Worm (Caenorhabditis elegans) whole organism, L4/young adult: ENCODE results near the gene M163.21.

Experiments used
- W03F9.2 ChIP-seq: fragments of 150-350 bp; optimal IDR thresholded peaks from 2 replicates; lab custom pipeline; 2014; ENCODE audit warnings: missing biosample characterization, missing genetic modification characterization
- dao-5 ChIP-seq: sonication (generic microtip); optimal IDR thresholded peaks from 2 replicates; lab custom pipeline; 2016; ENCODE audit warnings: missing genotype, missing genetic modification characterization, moderate library complexity, missing compliant biosample characterization
- him-1 ChIP-seq: sonication (generic microtip); optimal IDR thresholded peaks from 2 replicates; lab custom pipeline; 2016; ENCODE audit warnings: missing genotype, missing genetic modification reagents, missing genetic modification characterization, missing compliant biosample characterization

M163.21 gene

DNA sequence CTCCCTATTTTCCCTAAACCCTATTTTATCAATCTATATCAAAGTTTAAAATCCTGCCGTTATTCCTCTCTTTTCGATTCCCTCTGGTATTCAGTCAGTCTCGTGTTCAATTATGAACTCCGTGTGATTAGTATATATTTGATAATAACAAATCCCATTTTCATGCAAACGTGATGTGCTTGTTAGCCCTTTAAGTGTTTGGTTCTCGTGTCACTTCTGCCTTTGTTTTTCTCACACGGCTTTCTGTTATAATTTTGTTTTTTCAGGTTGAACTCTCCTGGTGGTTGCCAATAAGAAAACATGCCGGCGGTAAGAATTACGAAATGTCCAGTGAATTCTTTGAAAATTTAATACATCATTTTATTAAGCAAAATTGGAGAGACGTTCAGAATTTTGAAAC lies at the start of gene M163.21:
TSS of gene M163.21 (plus strand) at position 301 of the 400 bp plus-strand sequence.
- TF ChIP-seq W03F9.2 (no peak), dao-5 (tag; lab: Kevin White, UChicago) (no peak), him-1 (tag; lab: Kevin White, UChicago) (no peak)

DNA sequence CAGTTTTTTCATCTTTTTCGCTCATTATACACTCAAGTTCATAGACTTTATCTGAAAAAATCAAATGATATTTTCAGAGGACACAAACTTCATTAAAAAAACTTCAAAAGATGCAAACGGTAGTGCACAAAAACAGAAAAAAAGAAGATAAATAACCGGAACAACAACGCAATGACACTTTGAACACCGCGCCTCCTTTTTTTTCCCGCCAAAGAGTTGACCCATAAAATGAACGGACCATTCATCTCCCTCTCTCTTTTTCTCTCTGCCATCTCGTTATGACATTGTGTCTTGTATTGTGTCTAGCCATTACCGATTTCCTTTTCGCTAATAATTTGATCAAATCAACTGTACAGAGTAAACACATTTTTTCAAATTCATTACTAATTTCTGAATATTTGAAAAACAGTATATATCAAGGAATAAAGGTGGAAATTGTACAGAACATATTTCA lies 45.1 kb upstream of the M163.21 start, which contains the start of gene F23D12.2:
TSS of gene F23D12.2 (minus strand) at position 51 of the 454 bp plus-strand sequence.
- TF ChIP-seq W03F9.2 (no peak), him-1 (tag; lab: Kevin White, UChicago) (no peak), dao-5 (tag; lab: Kevin White, UChicago) (no peak)

DNA sequence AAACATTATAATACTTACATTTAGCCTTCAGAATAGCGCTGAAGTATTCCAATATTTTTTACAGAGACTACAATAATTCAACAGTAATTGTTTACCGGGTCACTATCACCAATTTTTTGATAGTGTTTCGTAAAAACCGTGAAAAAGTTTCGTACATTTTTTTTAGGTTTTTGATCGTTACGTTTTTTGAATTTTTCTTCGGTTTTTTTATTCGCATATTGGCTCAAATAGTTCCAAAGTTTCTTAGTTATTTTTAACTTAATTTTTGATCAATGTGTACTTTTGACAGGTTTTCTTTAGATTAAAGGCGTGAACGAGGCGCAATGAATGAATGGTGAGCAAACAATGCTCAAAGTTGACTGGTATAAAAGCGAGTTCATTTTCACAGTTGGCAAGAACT lies 43.5 kb upstream of the M163.21 start, which contains the start of gene fipr-3:
TSS of gene fipr-3 (plus strand) at position 301 of the 400 bp plus-strand sequence.
- TF ChIP-seq him-1 (tag; lab: Kevin White, UChicago) (no peak), W03F9.2 (no peak), dao-5 (tag; lab: Kevin White, UChicago) (no peak)

DNA sequence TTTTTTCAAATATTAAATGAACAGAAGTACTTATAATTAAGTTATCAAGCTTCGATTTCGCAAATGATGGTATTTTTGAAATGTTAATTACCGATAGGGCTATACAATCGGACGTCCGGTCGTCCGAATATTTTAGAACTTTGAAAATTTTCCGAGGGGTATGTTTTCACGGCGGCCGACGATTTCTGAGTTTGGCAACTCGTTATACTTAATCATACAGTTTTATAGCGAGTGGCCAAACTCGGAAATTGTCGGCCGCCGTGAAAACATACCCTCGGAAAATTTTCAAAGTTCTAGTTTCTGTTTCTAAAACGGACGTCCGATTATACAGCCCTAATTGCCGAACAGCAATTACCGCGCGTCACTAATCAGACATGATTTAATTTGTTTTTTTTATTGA lies 42.4 kb upstream of the M163.21 start:
- TF ChIP-seq him-1 (tag; lab: Kevin White, UChicago) (no peak), W03F9.2 (no peak), dao-5 (tag; lab: Kevin White, UChicago) (no peak)

DNA sequence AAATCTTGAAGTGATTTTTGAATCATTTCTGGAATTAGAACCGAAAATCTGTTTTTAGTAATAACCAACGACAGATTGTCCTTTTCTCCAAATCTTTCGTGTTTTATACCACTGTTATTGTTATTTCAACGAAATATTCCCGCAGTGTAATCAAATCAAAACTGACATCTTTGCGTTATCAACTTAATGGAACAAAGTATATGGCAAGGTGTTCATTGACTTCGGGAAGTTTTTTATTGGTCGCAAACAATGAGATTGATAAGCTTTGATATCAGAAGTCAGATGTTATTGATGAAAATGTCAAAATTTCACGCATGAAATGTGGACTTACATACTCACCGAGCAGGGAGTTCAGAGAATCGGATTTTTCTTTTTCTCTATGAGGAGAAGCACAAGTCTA lies 42.0 kb upstream of the M163.21 start, which contains the start of gene F23D12.11:
TSS of gene F23D12.11 (minus strand) at position 79 of the 400 bp plus-strand sequence.
- TF ChIP-seq W03F9.2 (no peak), him-1 (tag; lab: Kevin White, UChicago) (no peak), dao-5 (tag; lab: Kevin White, UChicago) (no peak)

DNA sequence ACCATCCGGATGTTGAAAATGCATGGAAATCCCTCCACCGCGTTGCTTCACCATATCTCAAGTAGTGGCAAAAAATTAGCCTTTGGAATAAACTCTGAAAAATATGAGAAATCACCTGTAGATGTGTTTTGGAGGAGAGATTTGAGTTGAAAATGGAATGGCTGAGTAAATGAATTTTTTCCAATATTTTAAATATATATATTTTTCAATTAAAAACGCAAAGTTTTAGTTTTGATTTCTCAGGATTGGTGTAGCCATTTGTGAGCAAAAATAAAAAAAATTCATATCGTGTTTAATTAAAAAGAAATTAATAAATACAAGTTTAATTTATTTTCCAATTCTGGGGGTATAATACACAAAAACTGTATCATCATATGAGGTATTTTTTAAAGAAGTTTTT lies 38.6 kb upstream of the M163.21 start, which contains the start of gene F23D12.1:
TSS of gene F23D12.1 (minus strand) at position 101 of the 400 bp plus-strand sequence.
- TF ChIP-seq W03F9.2 (no peak), dao-5 (tag; lab: Kevin White, UChicago) (no peak), him-1 (tag; lab: Kevin White, UChicago) (no peak)

DNA sequence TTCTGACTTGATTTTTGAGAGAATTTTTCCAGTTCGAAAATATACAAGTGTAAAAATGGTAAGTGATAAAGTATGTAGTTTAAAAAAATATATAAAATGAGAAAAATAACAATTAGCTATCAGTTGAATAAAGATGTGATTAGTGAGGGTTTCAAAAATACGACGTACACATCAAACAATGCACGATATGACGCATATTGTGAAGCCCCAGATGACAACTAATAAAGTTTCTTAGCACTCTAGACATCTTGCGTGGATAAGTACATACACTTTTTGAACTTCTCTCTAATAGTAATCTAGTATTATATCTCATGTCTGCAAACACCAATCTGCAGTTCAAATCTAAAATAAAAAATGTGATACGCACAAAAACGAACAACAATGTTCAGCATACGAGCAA lies 36.2 kb upstream of the M163.21 start:
- TF ChIP-seq W03F9.2 = no peak
- TF ChIP-seq him-1 (tag; lab: Kevin White, UChicago) = no peak
- TF ChIP-seq dao-5 (tag; lab: Kevin White, UChicago) = no peak

DNA sequence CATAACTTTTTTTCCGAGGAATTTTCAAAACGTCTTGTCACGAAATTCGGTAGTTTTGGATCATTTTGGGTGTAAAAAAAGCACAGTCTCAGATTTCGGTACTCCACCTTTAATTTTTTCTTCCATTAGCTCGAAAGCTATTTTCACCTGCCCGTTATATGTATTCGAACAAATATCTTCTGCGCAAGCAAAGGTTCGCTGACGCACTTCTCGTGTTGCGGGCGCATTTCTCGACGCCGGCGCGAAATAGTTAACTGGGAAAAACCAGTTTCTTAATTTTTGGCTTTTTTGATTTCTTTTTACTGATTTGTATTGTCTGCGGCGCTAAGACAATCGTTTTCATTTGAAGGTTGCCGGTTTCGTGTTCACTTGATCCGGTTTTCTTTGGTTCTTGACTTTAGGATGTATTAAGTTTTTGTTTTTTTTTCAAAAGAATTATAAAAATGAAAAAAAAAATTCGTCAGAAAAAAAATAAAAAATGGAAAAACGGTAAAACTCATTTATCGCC lies 30.9 kb upstream of the M163.21 start:
- TF ChIP-seq W03F9.2 = no peak
- TF ChIP-seq him-1 (tag; lab: Kevin White, UChicago) = no peak
- TF ChIP-seq dao-5 (tag; lab: Kevin White, UChicago) = no peak

DNA sequence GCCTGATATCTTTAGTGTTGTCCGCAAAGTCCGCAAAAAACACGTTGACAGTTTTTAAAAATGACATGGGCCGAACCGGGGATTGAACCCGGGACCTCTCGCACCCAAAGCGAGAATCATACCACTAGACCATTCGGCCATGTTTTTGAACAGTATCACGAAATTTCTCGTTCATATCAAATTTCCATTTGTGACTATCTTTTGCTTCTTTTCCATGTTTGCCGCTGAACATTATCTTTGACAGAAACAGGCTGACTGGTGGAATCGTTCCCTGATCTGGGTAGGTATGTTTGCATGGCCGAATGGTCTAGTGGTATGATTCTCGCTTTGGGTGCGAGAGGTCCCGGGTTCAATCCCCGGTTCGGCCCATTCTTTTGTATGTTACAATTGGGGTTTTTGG lies 28.8 kb upstream of the M163.21 start:
- TF ChIP-seq W03F9.2 = peak; percentile 12

DNA sequence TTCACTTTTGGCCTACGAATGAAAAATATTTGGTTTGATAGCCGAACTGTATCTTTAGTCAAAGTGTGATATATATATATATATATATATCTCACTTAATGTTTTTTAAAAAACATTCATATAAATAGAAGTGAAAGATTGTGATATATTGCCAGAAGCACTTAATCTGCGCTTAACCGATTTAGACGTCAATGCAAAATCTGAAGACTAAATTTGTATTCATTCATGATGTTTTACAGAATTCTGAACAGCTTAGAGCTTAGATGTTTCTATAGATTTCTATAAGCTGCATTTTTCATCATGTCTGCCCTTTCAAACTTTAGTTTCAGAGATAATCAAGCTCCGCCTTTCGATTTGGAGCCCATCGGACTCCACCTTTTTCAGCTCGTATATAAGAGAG lies 24.3 kb upstream of the M163.21 start, which contains the start of gene F23D12.3:
TSS of gene F23D12.3 (plus strand) at position 301 of the 400 bp plus-strand sequence.
- TF ChIP-seq him-1 (tag; lab: Kevin White, UChicago) (no peak), W03F9.2 (no peak), dao-5 (tag; lab: Kevin White, UChicago) (no peak)

DNA sequence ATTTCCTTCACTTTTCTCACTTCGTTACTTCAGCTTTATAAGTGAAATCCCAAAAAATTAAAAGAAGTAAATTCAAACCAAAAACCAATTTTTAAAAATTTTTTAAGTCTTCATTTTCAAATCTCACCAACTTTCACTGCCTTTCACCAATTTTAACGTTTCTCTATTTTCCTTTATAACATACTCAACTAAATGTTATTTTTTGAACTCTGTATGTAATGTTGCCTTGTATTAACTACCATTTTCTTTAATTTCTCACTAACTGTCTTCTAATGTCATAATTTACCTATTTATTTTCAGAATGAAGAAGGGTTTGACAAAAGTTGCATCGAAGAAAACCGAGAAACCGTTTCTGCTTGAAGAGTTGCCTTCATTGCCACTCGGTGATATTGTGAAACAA lies 21.9 kb upstream of the M163.21 start, which contains the start of gene F23D12.4:
TSS of gene F23D12.4 (plus strand) at position 301 of the 400 bp plus-strand sequence.
- TF ChIP-seq dao-5 (tag; lab: Kevin White, UChicago) = no peak
- TF ChIP-seq him-1 (tag; lab: Kevin White, UChicago) = no peak
- TF ChIP-seq W03F9.2 = no peak

DNA sequence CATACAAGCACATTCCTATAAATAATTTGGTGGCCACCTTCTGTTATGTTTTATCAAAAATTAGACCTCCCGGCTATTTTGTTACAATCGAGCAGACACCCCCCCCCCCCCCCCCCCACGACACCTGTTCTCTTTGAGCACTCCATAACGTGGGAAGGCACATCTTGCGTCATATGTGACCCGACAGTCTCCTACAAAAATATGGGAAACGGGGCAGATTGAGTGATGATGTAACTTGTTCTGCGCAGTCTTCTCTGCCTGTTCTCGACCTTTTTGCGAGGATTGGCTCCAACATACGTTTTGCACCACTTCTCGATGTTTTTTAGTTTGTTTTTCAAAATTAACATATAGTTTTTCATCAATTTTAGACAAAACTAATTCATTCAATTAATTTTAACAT lies 19.1 kb upstream of the M163.21 start:
- TF ChIP-seq him-1 (tag; lab: Kevin White, UChicago) (no peak), dao-5 (tag; lab: Kevin White, UChicago) (no peak), W03F9.2 (no peak)

DNA sequence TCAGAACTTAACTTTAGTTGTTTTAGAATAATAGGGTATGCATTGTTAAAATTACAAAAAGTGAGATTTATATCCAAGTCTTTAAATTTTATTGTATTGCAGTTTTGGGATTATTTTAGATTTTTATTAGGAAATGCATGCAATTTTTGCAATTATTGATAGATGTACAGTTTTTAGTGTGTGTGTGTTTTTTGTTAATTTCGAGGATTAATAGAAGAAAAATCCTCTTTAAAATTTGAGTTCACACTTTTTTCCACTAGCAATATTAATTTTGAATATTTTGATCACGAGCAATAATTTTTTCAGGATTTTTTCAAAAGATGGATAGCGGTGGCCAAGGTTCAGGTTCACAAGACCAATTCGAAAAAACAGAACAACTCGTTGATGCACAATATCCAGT lies 18.7 kb upstream of the M163.21 start, which contains the start of gene jmjd-3.2:
TSS of gene jmjd-3.2 (plus strand) at position 301 of the 400 bp plus-strand sequence.
- TF ChIP-seq W03F9.2 (no peak), him-1 (tag; lab: Kevin White, UChicago) (no peak), dao-5 (tag; lab: Kevin White, UChicago) (no peak)

DNA sequence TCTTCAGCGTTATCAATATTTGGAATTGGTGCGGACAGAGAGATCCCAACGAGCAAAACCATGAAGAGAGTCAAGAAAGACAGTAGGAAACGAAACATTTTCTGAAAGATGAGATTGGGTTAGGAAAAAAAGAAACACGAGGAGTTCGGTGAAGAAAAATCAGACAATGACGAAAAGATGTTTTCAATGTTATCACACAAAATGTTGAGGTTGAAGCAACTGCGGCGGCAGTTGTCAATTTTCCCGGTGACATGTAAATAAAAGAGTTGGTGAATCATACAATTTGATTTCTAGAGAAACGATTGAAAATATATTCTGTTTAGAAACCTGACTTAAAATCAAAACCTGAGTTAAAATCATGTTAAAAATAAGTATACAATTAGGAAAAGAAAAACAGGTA lies 12.9 kb upstream of the M163.21 start, which contains the start of gene F23D12.7:
TSS of gene F23D12.7 (minus strand) at position 101 of the 400 bp plus-strand sequence.
- no peak for TF ChIP-seq him-1 (tag; lab: Kevin White, UChicago)
- no peak for TF ChIP-seq dao-5 (tag; lab: Kevin White, UChicago)
- TF ChIP-seq W03F9.2 = no peak

DNA sequence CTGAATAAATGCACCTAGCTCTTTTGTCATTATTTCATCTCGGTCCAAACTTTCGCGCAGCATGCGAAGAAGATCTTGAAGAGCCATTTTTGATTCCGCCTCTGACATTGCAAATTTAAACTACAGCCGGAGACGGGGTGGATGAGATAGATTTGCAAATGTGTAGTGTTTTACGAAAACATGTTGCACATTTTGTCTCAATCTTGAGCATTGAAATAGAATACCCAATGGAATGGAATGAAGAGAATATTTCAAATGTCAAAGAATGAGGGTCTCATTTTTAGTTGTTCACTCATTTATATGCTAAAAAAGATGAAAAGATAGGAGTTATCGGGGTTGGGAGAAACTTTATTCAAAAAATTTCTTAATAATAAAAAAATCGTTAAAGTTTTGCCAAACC lies 11.2 kb upstream of the M163.21 start, which contains the start of gene Y66C5A.1:
TSS of gene Y66C5A.1 (minus strand) at position 101 of the 400 bp plus-strand sequence.
- no peak for TF ChIP-seq dao-5 (tag; lab: Kevin White, UChicago)
- no peak for TF ChIP-seq him-1 (tag; lab: Kevin White, UChicago)
- no peak for TF ChIP-seq W03F9.2
